Fruit fly (Drosophila melanogaster) whole organism: ENCODE results near the gene Sems.

Experiments
- CG8478 ChIP-seq: fragments of >200 bp; optimal IDR thresholded peaks from 2 replicates; lab custom pipeline; 2018; ENCODE audit warnings: inconsistent platforms
- Dll ChIP-seq: fragments of >200 bp; optimal IDR thresholded peaks from 2 replicates; lab custom pipeline; 2017
- EcR ChIP-seq, 2 experiments: fragments of >200 bp; optimal IDR thresholded peaks; 2 replicates each; lab custom pipeline; 2017; ENCODE audit warnings: missing biosample characterization in 2 of 2, missing genetic modification characterization in 2 of 2, missing genetic modification reagents in 2 of 2
- pan ChIP-seq: fragments of >200 bp; optimal IDR thresholded peaks from 2 replicates; lab custom pipeline; 2017

- TF ChIP-seq EcR (GFP tag; optimal IDR thresholded peaks at IDR 0.05; lab: Kevin White, UChicago) (no peak), CG8478 (lab: Kevin White, UChicago) (no peak), Dll (lab: Kevin White, UChicago) (no peak), pan (no peak)
These were observed 23.9 kb upstream of the Sems start for dm6 chr3L:20980499-20980898.
